Worm (Caenorhabditis elegans) whole organism, midembryonic: Measurements from ENCODE around the gene Y54G11A.7.

Experiments
- T22C8.4 ChIP-seq: fragments of 200-800 bp; sonication (Bioruptor generic); IDR thresholded peaks from 2 replicates; pipeline ENCODE4 v1.3.6; 2022; ENCODE audit warnings: missing genetic modification characterization, missing compliant biosample characterization
- cog-1 ChIP-seq: sonication (generic microtip); optimal IDR thresholded peaks from 2 replicates; lab custom pipeline; 2016; ENCODE audit warnings: missing genetic modification characterization, missing compliant biosample characterization
- flt-1 ChIP-seq: fragments of 200-800 bp; sonication (Bioruptor generic); IDR thresholded peaks from 2 replicates; pipeline ENCODE4 v1.3.6; 2022; ENCODE audit warnings: missing genetic modification characterization, missing compliant biosample characterization
- klf-2 ChIP-seq: fragments of 200-800 bp; sonication (Bioruptor generic); conservative IDR thresholded peaks from 2 replicates; pipeline ENCODE4 v1.3.6; 2022; ENCODE audit warnings: missing genetic modification reagents, missing genetic modification characterization, missing compliant biosample characterization
- med-1 ChIP-seq: sonication (generic microtip); optimal IDR thresholded peaks from 2 replicates; lab custom pipeline; 2017; ENCODE audit warnings: missing genetic modification characterization, mild to moderate bottlenecking, missing compliant biosample characterization, antibody characterized with exemption, missing genetic modification reagents; ENCODE audit not compliant: insufficient read depth
- ref-1 ChIP-seq: fragments of 200-800 bp; sonication (Bioruptor generic); conservative IDR thresholded peaks from 2 replicates; pipeline ENCODE4 v1.3.6; 2022; ENCODE audit warnings: missing genetic modification reagents, missing genetic modification characterization, missing compliant biosample characterization
- tab-1 ChIP-seq: fragments of 200-800 bp; sonication (Bioruptor generic); IDR thresholded peaks from 2 replicates; pipeline ENCODE4 v1.3.6; 2022; ENCODE audit warnings: missing genetic modification characterization, missing compliant biosample characterization
- ztf-23 ChIP-seq: fragments of 200-800 bp; sonication (Bioruptor generic); IDR thresholded peaks from 2 replicates; pipeline ENCODE4 v1.3.6; 2022; ENCODE audit warnings: missing genetic modification reagents, missing genetic modification characterization, missing compliant biosample characterization
- ztf-29 ChIP-seq: fragments of 200-800 bp; sonication (Bioruptor generic); IDR thresholded peaks from 2 replicates; pipeline ENCODE4 v1.3.6; 2022; ENCODE audit warnings: missing genetic modification reagents, missing genetic modification characterization, missing compliant biosample characterization

DNA sequence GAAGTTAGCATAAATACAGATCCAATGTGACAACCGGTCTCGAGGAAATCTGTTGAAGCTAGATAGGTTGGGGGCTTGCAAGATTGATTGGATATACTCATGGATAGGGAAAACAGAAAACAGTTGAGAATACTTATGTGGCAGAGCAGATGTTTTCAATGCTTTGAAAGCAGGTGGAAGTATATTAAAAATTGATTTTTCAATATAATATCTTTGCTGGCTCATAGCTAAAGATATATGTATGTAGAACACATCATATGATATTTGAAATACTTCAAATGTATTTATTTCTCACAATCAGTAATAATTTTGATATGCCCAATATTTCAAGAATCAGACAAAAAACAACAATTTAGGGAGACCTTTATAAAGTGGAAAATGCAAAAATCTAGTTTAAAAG, 9.8 kb upstream of the Y54G11A.7 start, which contains the start of gene srh-41:
- TF ChIP-seq ztf-29 = no peak
- TF ChIP-seq ztf-23 (GFP tag; lab: Robert Waterston, UW) = no peak
- no peak for TF ChIP-seq klf-2
- no peak for TF ChIP-seq flt-1 (GFP tag; lab: Robert Waterston, UW)
- TF ChIP-seq T22C8.4 = no peak
- no peak for TF ChIP-seq ref-1 (GFP tag; lab: Robert Waterston, UW)
- no peak for TF ChIP-seq tab-1
- no peak for TF ChIP-seq med-1 (GFP tag; lab: Kevin White, UChicago)
- TF ChIP-seq cog-1 (tag; lab: Kevin White, UChicago) = no peak
